Worm (Caenorhabditis elegans) whole organism, late embryonic: ENCODE measurements around the gene piga-1.

Source experiments
- C38D4.7 ChIP-seq: fragments of 200-800 bp; sonication (Bioruptor generic); optimal IDR thresholded peaks from 2 replicates; lab custom pipeline; 2018; ENCODE audit warnings: mild to moderate bottlenecking, missing genetic modification characterization, moderate library complexity, missing compliant biosample characterization
- F13H6.1 ChIP-seq: sonication (generic microtip); optimal IDR thresholded peaks from 2 replicates; lab custom pipeline; 2016; ENCODE audit warnings: missing genetic modification characterization, missing compliant biosample characterization
- K02D7.2 ChIP-seq: sonication (generic microtip); optimal IDR thresholded peaks from 2 replicates; lab custom pipeline; 2017; ENCODE audit warnings: mild to moderate bottlenecking, missing genetic modification characterization, missing compliant biosample characterization
- K09A11.1 ChIP-seq: sonication (generic microtip); optimal IDR thresholded peaks from 2 replicates; lab custom pipeline; 2017; ENCODE audit warnings: antibody characterized with exemption, mild to moderate bottlenecking, missing genetic modification characterization, missing compliant biosample characterization; ENCODE audit not compliant: insufficient read depth
- T23F11.4 ChIP-seq: fragments of 200-800 bp; sonication (Bioruptor generic); optimal IDR thresholded peaks from 2 replicates; lab custom pipeline; 2018; ENCODE audit warnings: mild to moderate bottlenecking, missing genetic modification characterization, missing compliant biosample characterization
- Y22D7AL.16 ChIP-seq: sonication (generic microtip); optimal IDR thresholded peaks from 2 replicates; lab custom pipeline; 2016; ENCODE audit warnings: missing genetic modification characterization, missing compliant biosample characterization
- ama-1 ChIP-seq: fragments of 150-350 bp; optimal IDR thresholded peaks from 2 replicates; lab custom pipeline; 2014
- ceh-14 ChIP-seq: sonication (generic microtip); optimal IDR thresholded peaks from 2 replicates; lab custom pipeline; 2016; ENCODE audit warnings: missing genotype, missing genetic modification characterization, missing compliant biosample characterization
- ceh-2 ChIP-seq: sonication (generic microtip); optimal IDR thresholded peaks from 2 replicates; lab custom pipeline; 2016; ENCODE audit warnings: missing genotype, missing genetic modification characterization, missing compliant biosample characterization
- ceh-24 ChIP-seq: sonication (generic microtip); optimal IDR thresholded peaks from 2 replicates; lab custom pipeline; 2016; ENCODE audit warnings: mild to moderate bottlenecking, missing genetic modification characterization, missing compliant biosample characterization
- ceh-30 ChIP-seq: fragments of 150-350 bp; optimal IDR thresholded peaks from 2 replicates; lab custom pipeline; 2014; ENCODE audit warnings: missing biosample characterization, missing genetic modification characterization
- ceh-31 ChIP-seq: sonication (generic microtip); optimal IDR thresholded peaks from 2 replicates; lab custom pipeline; 2016; ENCODE audit warnings: missing genetic modification characterization, missing compliant biosample characterization
- ceh-34 ChIP-seq: sonication (generic microtip); optimal IDR thresholded peaks from 2 replicates; lab custom pipeline; 2016; ENCODE audit warnings: mild to moderate bottlenecking, missing genetic modification characterization, missing compliant biosample characterization
- ceh-45 ChIP-seq: fragments of 200-800 bp; sonication (Bioruptor generic); IDR thresholded peaks from 2 replicates; pipeline ENCODE4 v1.3.6; 2022; ENCODE audit warnings: missing genetic modification reagents, missing genetic modification characterization, missing compliant biosample characterization
- ceh-6 ChIP-seq: fragments of 200-800 bp; sonication (Bioruptor generic); optimal IDR thresholded peaks from 2 replicates; lab custom pipeline; 2018; ENCODE audit warnings: mild to moderate bottlenecking, missing genetic modification characterization, missing compliant biosample characterization
- ceh-9 ChIP-seq: sonication (generic microtip); optimal IDR thresholded peaks from 2 replicates; lab custom pipeline; 2016; ENCODE audit warnings: mild to moderate bottlenecking, missing genetic modification characterization, inconsistent platforms, missing compliant biosample characterization
- che-1 ChIP-seq: sonication (generic microtip); optimal IDR thresholded peaks from 2 replicates; lab custom pipeline; 2016; ENCODE audit warnings: mild to moderate bottlenecking, missing genetic modification characterization, missing compliant biosample characterization
- dve-1 ChIP-seq: sonication (generic microtip); optimal IDR thresholded peaks from 2 replicates; lab custom pipeline; 2017; ENCODE audit warnings: antibody characterized with exemption, mild to moderate bottlenecking, missing genetic modification characterization, missing compliant biosample characterization
- elt-2 ChIP-seq: sonication (generic microtip); optimal IDR thresholded peaks from 2 replicates; lab custom pipeline; 2016; ENCODE audit warnings: missing genetic modification reagents, missing genetic modification characterization, missing compliant biosample characterization
- eyg-1 ChIP-seq: sonication (generic microtip); optimal IDR thresholded peaks from 2 replicates; lab custom pipeline; 2016; ENCODE audit warnings: missing genotype, missing genetic modification characterization, missing compliant biosample characterization
- fkh-10 ChIP-seq: fragments of 150-350 bp; optimal IDR thresholded peaks from 2 replicates; lab custom pipeline; 2014; ENCODE audit warnings: missing biosample characterization, missing genetic modification reagents, missing genetic modification characterization
- fkh-6 ChIP-seq: sonication (generic microtip); optimal IDR thresholded peaks from 2 replicates; lab custom pipeline; 2016; ENCODE audit warnings: missing genetic modification characterization, missing compliant biosample characterization
- hlh-13 ChIP-seq: fragments of 200-800 bp; sonication (Bioruptor generic); optimal IDR thresholded peaks from 2 replicates; lab custom pipeline; 2018; ENCODE audit warnings: mild to moderate bottlenecking, missing genetic modification characterization, missing compliant biosample characterization
- hlh-15 ChIP-seq: sonication (generic microtip); optimal IDR thresholded peaks from 2 replicates; lab custom pipeline; 2016; ENCODE audit warnings: missing genetic modification characterization, missing compliant biosample characterization
- mec-3 ChIP-seq: sonication (generic microtip); optimal IDR thresholded peaks from 2 replicates; lab custom pipeline; 2016; ENCODE audit warnings: borderline replicate concordance, missing genetic modification characterization, missing compliant biosample characterization
- nfya-1 ChIP-seq: sonication (generic microtip); optimal IDR thresholded peaks from 2 replicates; lab custom pipeline; 2017; ENCODE audit warnings: missing genetic modification characterization, mild to moderate bottlenecking, missing compliant biosample characterization, antibody characterized with exemption, moderate library complexity
- nhr-232 ChIP-seq: sonication (generic microtip); optimal IDR thresholded peaks from 2 replicates; lab custom pipeline; 2016; ENCODE audit warnings: missing genetic modification characterization, missing compliant biosample characterization
- npax-4 ChIP-seq: sonication (generic microtip); optimal IDR thresholded peaks from 2 replicates; lab custom pipeline; 2016; ENCODE audit warnings: missing genetic modification characterization, missing compliant biosample characterization
- odd-2 ChIP-seq: sonication (generic microtip); optimal IDR thresholded peaks from 2 replicates; lab custom pipeline; 2017; ENCODE audit warnings: antibody characterized with exemption, mild to moderate bottlenecking, missing genetic modification characterization, missing compliant biosample characterization
- sdc-2 ChIP-seq: sonication (generic microtip); optimal IDR thresholded peaks from 2 replicates; lab custom pipeline; 2016; ENCODE audit warnings: missing genotype, missing genetic modification characterization, missing compliant biosample characterization
- sox-4 ChIP-seq: sonication (generic microtip); optimal IDR thresholded peaks from 2 replicates; lab custom pipeline; 2017; ENCODE audit warnings: mild to moderate bottlenecking, missing genetic modification characterization, inconsistent platforms, missing compliant biosample characterization
- tbx-7 ChIP-seq: sonication (generic microtip); optimal IDR thresholded peaks from 2 replicates; lab custom pipeline; 2016; ENCODE audit warnings: missing genotype, missing genetic modification characterization, missing compliant biosample characterization
- unc-42 ChIP-seq: sonication (generic microtip); optimal IDR thresholded peaks from 2 replicates; lab custom pipeline; 2016; ENCODE audit warnings: missing genotype, missing genetic modification characterization, missing compliant biosample characterization
- unc-55 ChIP-seq: sonication (generic microtip); optimal IDR thresholded peaks from 2 replicates; lab custom pipeline; 2017; ENCODE audit warnings: missing biosample characterization, missing genetic modification reagents, missing genetic modification characterization
- unc-86 ChIP-seq: sonication (generic microtip); optimal IDR thresholded peaks from 2 replicates; lab custom pipeline; 2016; ENCODE audit warnings: missing genetic modification characterization, missing compliant biosample characterization
- zip-5 ChIP-seq: sonication (generic microtip); optimal IDR thresholded peaks from 2 replicates; lab custom pipeline; 2016; ENCODE audit warnings: missing genetic modification characterization, missing compliant biosample characterization
- ztf-16 ChIP-seq: sonication (generic microtip); optimal IDR thresholded peaks from 2 replicates; lab custom pipeline; 2017; ENCODE audit warnings: missing genetic modification characterization, missing compliant biosample characterization

The piga-1 gene

ce11 chrII:8685623-8686022, 24.1 kb upstream of the piga-1 start, which contains the start of gene C34C6.9:
C34C6.9 (plus strand) TSS chrII:8685923.
- TF ChIP-seq tbx-7 (tag; lab: Kevin White, UChicago) (no peak), fkh-10 (no peak), ceh-45 (no peak), zip-5 (tag; lab: Kevin White, UChicago) (no peak), ama-1 (lab: Kevin White, UChicago) (no peak), nhr-232 (no peak)
- TF ChIP-seq, all 69 proteins: peak for 0

DNA sequence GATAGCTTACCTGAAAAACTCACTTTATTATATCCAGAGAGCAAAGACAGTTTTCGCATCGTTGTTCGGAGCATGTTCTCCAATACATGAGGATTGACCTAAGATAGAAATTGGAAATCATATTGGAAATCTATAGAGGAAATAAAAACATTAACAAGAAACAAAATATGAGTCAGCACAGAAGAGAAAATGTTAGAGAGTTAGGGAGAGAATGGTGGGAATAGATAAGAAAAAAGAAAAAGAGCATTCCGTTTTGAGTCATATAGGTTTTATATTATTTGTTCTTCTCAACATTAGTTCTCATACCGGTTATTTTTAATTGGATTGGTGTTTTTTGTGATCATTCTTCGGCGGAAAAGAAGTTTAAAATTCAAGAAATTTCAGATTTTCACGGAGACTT, 23.3 kb upstream of the piga-1 start, which contains the start of gene hgap-2:
Gene hgap-2, minus strand, starts transcription at position 101 of the 400 bp plus-strand sequence.
- TF ChIP-seq hlh-13 (no peak), odd-2 (no peak), unc-55 (GFP tag; lab: Kevin White, UChicago) (no peak), nhr-232 (no peak), ceh-9 (no peak), sdc-2 (no peak), eyg-1 (no peak)
- TF ChIP-seq, all 69 proteins: peak for 0

- TF ChIP-seq unc-42 (peak; percentile 37), npax-4 (tag; lab: Kevin White, UChicago) (no peak), ceh-30 (tag; lab: Kevin White, UChicago) (no peak), ceh-6 (GFP tag; lab: Kevin White, UChicago) (no peak), unc-86 (tag; lab: Kevin White, UChicago) (peak; percentile 8), ceh-14 (tag; lab: Kevin White, UChicago) (peak; percentile 7), ceh-2 (tag; lab: Kevin White, UChicago) (no peak)
Measured at ce11 chrII:8683933-8684332, 22.4 kb upstream of the piga-1 start.

- TF ChIP-seq nhr-232: no peak
- TF ChIP-seq eyg-1: no peak
- TF ChIP-seq unc-86 (tag; lab: Kevin White, UChicago): no peak
- TF ChIP-seq ceh-24 (tag; lab: Kevin White, UChicago): no peak
- TF ChIP-seq hlh-15: no peak
- TF ChIP-seq elt-2 (tag; lab: Kevin White, UChicago): no peak
- no peak for TF ChIP-seq ceh-30 (tag; lab: Kevin White, UChicago)
- no peak for TF ChIP-seq sox-4 (tag; lab: Kevin White, UChicago)
- TF ChIP-seq fkh-10: no peak
- no peak for TF ChIP-seq T23F11.4 (GFP tag; lab: Kevin White, UChicago)
- no peak for TF ChIP-seq unc-42
- no peak for TF ChIP-seq Y22D7AL.16 (tag; lab: Kevin White, UChicago)
- TF ChIP-seq C38D4.7 (GFP tag; lab: Kevin White, UChicago): no peak
- no peak for TF ChIP-seq hlh-13
- no peak for TF ChIP-seq ceh-34 (tag; lab: Kevin White, UChicago)
- TF ChIP-seq mec-3 (tag; lab: Kevin White, UChicago): no peak
- TF ChIP-seq ceh-31 (tag; lab: Kevin White, UChicago): no peak
- no peak for TF ChIP-seq zip-5 (tag; lab: Kevin White, UChicago)
Measured at ce11 chrII:8679799-8680198, 18.3 kb upstream of the piga-1 start.

DNA sequence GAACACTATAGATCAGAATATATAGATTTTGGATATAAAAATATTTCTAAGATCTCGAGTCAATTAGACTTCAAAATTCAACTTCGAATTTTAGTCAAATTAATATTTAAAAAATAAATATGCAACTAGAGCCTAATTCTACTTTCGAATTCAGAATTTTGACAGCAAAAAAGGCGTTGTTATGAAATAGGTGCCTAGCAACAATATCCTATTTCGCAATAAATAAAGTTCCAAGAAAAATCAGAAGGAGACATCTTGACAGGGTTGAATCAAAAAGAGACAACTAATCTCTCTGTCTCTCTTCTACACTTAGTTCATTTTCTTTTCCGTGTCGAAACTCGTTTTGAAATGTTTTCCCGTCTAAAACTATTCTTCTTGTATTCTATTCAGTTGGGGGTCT, 13.9 kb upstream of the piga-1 start:
- TF ChIP-seq ceh-9 (no peak), hlh-15 (no peak), che-1 (tag; lab: Kevin White, UChicago) (no peak), ztf-16 (tag; lab: Kevin White, UChicago) (no peak), fkh-6 (tag; lab: Kevin White, UChicago) (no peak), ceh-24 (tag; lab: Kevin White, UChicago) (no peak), nfya-1 (tag; lab: Kevin White, UChicago) (no peak), ceh-30 (tag; lab: Kevin White, UChicago) (no peak), K02D7.2 (tag; lab: Kevin White, UChicago) (no peak), F13H6.1 (no peak), dve-1 (tag; lab: Kevin White, UChicago) (no peak), K09A11.1 (tag; lab: Kevin White, UChicago) (no peak), C38D4.7 (GFP tag; lab: Kevin White, UChicago) (no peak), Y22D7AL.16 (tag; lab: Kevin White, UChicago) (no peak)
- TF ChIP-seq, all 69 proteins: peak for 0
